Worm (Caenorhabditis elegans): ENCODE measurements around the gene elt-3.

ce11 chrX:13900047-13900446, 34.6 kb upstream of the elt-3 start, which contains the start of gene sra-38:
- TF ChIP-seq ceh-13 (GFP tag; optimal IDR thresholded peaks at IDR 0.05) (no peak), hnd-1 (tag; optimal IDR thresholded peaks at IDR 0.05) (no peak), pes-1 (GFP tag; IDR thresholded peaks at IDR 0.05) (no peak), tra-4 (tag; optimal IDR thresholded peaks at IDR 0.05) (no peak), ama-1 (optimal IDR thresholded peaks at IDR 0.05) (no peak), flt-1 (GFP tag; IDR thresholded peaks at IDR 0.05) (no peak), scrt-1 (GFP tag; IDR thresholded peaks at IDR 0.05) (no peak)

Data from whole organism, early embryonic.